Worm (Caenorhabditis elegans) whole organism, mixed stage, embryonic: ENCODE results near the gene scl-8.

Experiments used
- M03D4.4 ChIP-seq: sonication (generic microtip); optimal IDR thresholded peaks from 2 replicates; lab custom pipeline; 2017; ENCODE audit warnings: mild to moderate bottlenecking, missing genetic modification characterization, missing compliant biosample characterization
- bed-3 ChIP-seq: fragments of 200-800 bp; sonication (Bioruptor generic); optimal IDR thresholded peaks from 3 replicates; lab custom pipeline; 2018; ENCODE audit warnings: mild to moderate bottlenecking, missing genetic modification characterization, moderate library complexity, missing compliant biosample characterization
- blmp-1 ChIP-seq: fragments of 150-350 bp; optimal IDR thresholded peaks from 2 replicates; lab custom pipeline; 2014; ENCODE audit warnings: missing biosample characterization, missing genetic modification characterization
- ceh-39 ChIP-seq: fragments of 150-350 bp; optimal IDR thresholded peaks from 2 replicates; lab custom pipeline; 2014; ENCODE audit warnings: missing biosample characterization, missing genetic modification characterization
- ceh-43 ChIP-seq: fragments of 200-800 bp; sonication (Bioruptor generic); optimal IDR thresholded peaks from 2 replicates; lab custom pipeline; 2018; ENCODE audit warnings: mild to moderate bottlenecking, missing genetic modification characterization, moderate library complexity, missing compliant biosample characterization
- ceh-83 ChIP-seq: fragments of 200-800 bp; sonication (Bioruptor generic); optimal IDR thresholded peaks from 2 replicates; lab custom pipeline; 2018; ENCODE audit warnings: mild to moderate bottlenecking, missing genetic modification characterization, missing compliant biosample characterization
- ces-1 ChIP-seq: fragments of 150-350 bp; optimal IDR thresholded peaks from 2 replicates; lab custom pipeline; 2014; ENCODE audit warnings: missing biosample characterization, missing genetic modification reagents, missing genetic modification characterization
- cnd-1 ChIP-seq: fragments of 200-800 bp; sonication (Bioruptor generic); optimal IDR thresholded peaks from 2 replicates; lab custom pipeline; 2018; ENCODE audit warnings: mild to moderate bottlenecking, missing genetic modification characterization, missing compliant biosample characterization
- drap-1 ChIP-seq: fragments of 200-800 bp; sonication (Bioruptor generic); optimal IDR thresholded peaks from 3 replicates; lab custom pipeline; 2018; ENCODE audit warnings: mild to moderate bottlenecking, missing genetic modification characterization, missing compliant biosample characterization
- elt-1 ChIP-seq: sonication (generic microtip); optimal IDR thresholded peaks from 2 replicates; lab custom pipeline; 2017; ENCODE audit warnings: missing genetic modification characterization, mild to moderate bottlenecking, missing compliant biosample characterization, antibody characterized with exemption, moderate library complexity, borderline replicate concordance; ENCODE audit not compliant: insufficient read depth
- elt-3 ChIP-seq: fragments of 150-350 bp; optimal IDR thresholded peaks from 2 replicates; lab custom pipeline; 2014; ENCODE audit warnings: missing biosample characterization, missing genetic modification characterization
- flh-1 ChIP-seq: fragments of 200-800 bp; sonication (Bioruptor generic); optimal IDR thresholded peaks from 2 replicates; lab custom pipeline; 2018; ENCODE audit warnings: mild to moderate bottlenecking, missing genetic modification characterization, moderate library complexity, missing compliant biosample characterization
- ham-2 ChIP-seq: fragments of 200-800 bp; sonication (Bioruptor generic); optimal IDR thresholded peaks from 2 replicates; lab custom pipeline; 2018; ENCODE audit warnings: mild to moderate bottlenecking, missing genetic modification characterization, missing compliant biosample characterization
- hlh-1 ChIP-seq: fragments of 150-350 bp; optimal IDR thresholded peaks from 2 replicates; lab custom pipeline; 2014; ENCODE audit warnings: missing biosample characterization, missing genetic modification reagents, missing genetic modification characterization
- lin-13 ChIP-seq: fragments of 150-350 bp; optimal IDR thresholded peaks from 2 replicates; lab custom pipeline; 2014; ENCODE audit warnings: missing biosample characterization, missing genetic modification characterization
- lin-32 ChIP-seq: fragments of 200-800 bp; sonication (Bioruptor generic); optimal IDR thresholded peaks from 2 replicates; lab custom pipeline; 2018; ENCODE audit warnings: mild to moderate bottlenecking, missing genetic modification characterization, missing compliant biosample characterization
- lsy-2 ChIP-seq: fragments of 150-350 bp; optimal IDR thresholded peaks from 2 replicates; lab custom pipeline; 2014; ENCODE audit warnings: missing biosample characterization, missing genetic modification characterization
- mab-5 ChIP-seq: fragments of 150-350 bp; optimal IDR thresholded peaks from 2 replicates; lab custom pipeline; 2014; ENCODE audit warnings: missing biosample characterization, missing genetic modification characterization
- mep-1 ChIP-seq: fragments of 150-350 bp; optimal IDR thresholded peaks from 2 replicates; lab custom pipeline; 2017; ENCODE audit warnings: missing biosample characterization, missing genetic modification reagents, missing genetic modification characterization, inconsistent platforms
- mls-2 ChIP-seq: sonication (generic microtip); optimal IDR thresholded peaks from 2 replicates; lab custom pipeline; 2016; ENCODE audit warnings: mild to moderate bottlenecking, missing genetic modification characterization, moderate library complexity, missing compliant biosample characterization
- nhr-12 ChIP-seq: fragments of 150-350 bp; optimal IDR thresholded peaks from 2 replicates; lab custom pipeline; 2014; ENCODE audit warnings: missing biosample characterization, missing genetic modification characterization
- nhr-2 ChIP-seq: fragments of 150-350 bp; optimal IDR thresholded peaks from 2 replicates; lab custom pipeline; 2014; ENCODE audit warnings: missing biosample characterization, missing genetic modification characterization
- nhr-237 ChIP-seq: fragments of 150-350 bp; optimal IDR thresholded peaks from 2 replicates; lab custom pipeline; 2014; ENCODE audit warnings: missing biosample characterization, missing genetic modification characterization
- nhr-28 ChIP-seq: fragments of 150-350 bp; optimal IDR thresholded peaks from 2 replicates; lab custom pipeline; 2014; ENCODE audit warnings: missing biosample characterization, missing genetic modification characterization
- nhr-76 ChIP-seq: sonication (generic microtip); optimal IDR thresholded peaks from 2 replicates; lab custom pipeline; 2017; ENCODE audit warnings: missing biosample characterization, missing genetic modification characterization
- pha-4 ChIP-seq: fragments of 150-350 bp; optimal IDR thresholded peaks from 2 replicates; lab custom pipeline; 2018; ENCODE audit warnings: missing biosample characterization, missing genetic modification reagents, missing genetic modification characterization
- sem-2 ChIP-seq: fragments of 200-800 bp; sonication (Bioruptor generic); optimal IDR thresholded peaks from 2 replicates; lab custom pipeline; 2018; ENCODE audit warnings: mild to moderate bottlenecking, missing genetic modification characterization, missing compliant biosample characterization
- snpc-4 ChIP-seq: fragments of 150-350 bp; optimal IDR thresholded peaks from 2 replicates; lab custom pipeline; 2014; ENCODE audit warnings: missing biosample characterization, missing genetic modification characterization
- sptf-1 ChIP-seq: sonication (generic microtip); optimal IDR thresholded peaks from 2 replicates; lab custom pipeline; 2017; ENCODE audit warnings: mild to moderate bottlenecking, missing genetic modification characterization, moderate library complexity, missing compliant biosample characterization
- unc-120 ChIP-seq: sonication (generic microtip); optimal IDR thresholded peaks from 2 replicates; lab custom pipeline; 2017; ENCODE audit warnings: missing genetic modification characterization, missing compliant biosample characterization; ENCODE audit not compliant: poor library complexity, severe bottlenecking
- unc-62 ChIP-seq: fragments of 150-350 bp; optimal IDR thresholded peaks from 2 replicates; lab custom pipeline; 2014; ENCODE audit warnings: missing biosample characterization, missing genetic modification reagents, missing genetic modification characterization
- zip-8 ChIP-seq: fragments of 150-350 bp; optimal IDR thresholded peaks from 2 replicates; lab custom pipeline; 2014; ENCODE audit warnings: missing biosample characterization, missing genetic modification characterization
- ztf-11 ChIP-seq: fragments of 150-350 bp; optimal IDR thresholded peaks from 2 replicates; lab custom pipeline; 2014; ENCODE audit warnings: missing biosample characterization, missing genetic modification characterization

Gene scl-8

DNA sequence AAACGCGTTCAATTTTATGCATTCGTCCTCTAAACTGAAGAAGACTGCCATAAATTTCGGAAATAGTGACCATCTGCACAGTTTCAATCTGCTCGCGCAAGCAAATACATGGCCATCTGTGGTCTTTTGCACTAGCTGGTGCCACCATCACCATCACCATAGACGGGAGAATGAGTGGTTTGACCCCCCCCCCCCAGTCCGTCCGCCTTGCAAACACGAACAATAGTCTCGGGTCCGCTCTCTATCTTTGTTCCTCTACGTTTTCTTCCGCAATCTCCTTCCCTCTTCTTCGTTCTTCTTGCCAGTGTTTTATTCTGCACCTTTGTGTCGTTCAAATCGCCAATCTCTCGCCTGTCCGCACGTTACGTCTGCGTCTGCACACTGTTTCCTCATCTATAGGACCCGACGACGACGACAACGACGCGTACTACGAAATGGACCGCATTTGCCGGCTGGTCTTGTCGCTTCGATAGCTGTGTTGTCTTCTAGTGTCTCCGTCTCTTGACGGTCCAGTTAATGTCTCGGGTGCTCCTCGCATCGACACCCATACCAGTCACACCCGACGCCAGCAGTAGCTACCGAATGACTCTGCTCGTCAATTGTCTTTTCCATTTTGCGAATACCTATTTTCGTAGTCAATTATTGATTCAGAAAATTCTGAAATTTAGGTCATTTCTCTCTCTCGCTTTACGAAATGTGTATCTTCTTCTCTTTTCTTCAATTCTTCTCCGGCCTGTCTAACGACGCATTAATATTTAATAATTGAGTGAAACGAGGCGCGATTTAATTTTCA lies 41.7 kb upstream of the scl-8 start:
- TF ChIP-seq lin-13, result peak; percentile 22
- TF ChIP-seq unc-62 (GFP tag; lab: Kevin White, UChicago), result peak; percentile 50
- TF ChIP-seq ces-1 (GFP tag; lab: Kevin White, UChicago), result peak; percentile 46
- TF ChIP-seq nhr-76 (tag; lab: Kevin White, UChicago), result no peak
- peak; percentile 43 for TF ChIP-seq nhr-12 (tag; lab: Kevin White, UChicago)
- TF ChIP-seq snpc-4 (tag; lab: Kevin White, UChicago), result no peak
- TF ChIP-seq ceh-39 (tag; lab: Kevin White, UChicago), result peak; percentile 1
- TF ChIP-seq elt-3, result no peak
- TF ChIP-seq nhr-237 (tag; lab: Kevin White, UChicago), result no peak
- TF ChIP-seq cnd-1, result peak; percentile 93
- peak; percentile 9 for TF ChIP-seq M03D4.4 (tag; lab: Kevin White, UChicago)
- peak; percentile 45 for TF ChIP-seq sptf-1 (tag; lab: Kevin White, UChicago)
- TF ChIP-seq drap-1, result peak; percentile 40
- TF ChIP-seq lin-32 (GFP tag; lab: Kevin White, UChicago), result peak; percentile 73
- peak; percentile 18 for TF ChIP-seq hlh-1 (tag; lab: Kevin White, UChicago)
- TF ChIP-seq lsy-2 (tag; lab: Kevin White, UChicago), result no peak
- peak; percentile 48 for TF ChIP-seq unc-120 (tag; lab: Kevin White, UChicago)
- no peak for TF ChIP-seq pha-4 (tag; lab: Kevin White, UChicago)
- peak; percentile 46 for TF ChIP-seq mls-2 (tag; lab: Kevin White, UChicago)
- peak; percentile 60 for TF ChIP-seq ham-2
- TF ChIP-seq ceh-83 (GFP tag; lab: Kevin White, UChicago), result peak; percentile 60
- no peak for TF ChIP-seq ceh-43 (GFP tag; lab: Kevin White, UChicago)
- TF ChIP-seq blmp-1, result no peak
- TF ChIP-seq mep-1 (tag; lab: Kevin White, UChicago), result no peak
- TF ChIP-seq nhr-2 (tag; lab: Kevin White, UChicago), result peak; percentile 20
- TF ChIP-seq flh-1 (GFP tag; lab: Kevin White, UChicago), result no peak

- TF ChIP-seq hlh-1 (tag; lab: Kevin White, UChicago) (peak; percentile 64), cnd-1 (peak; percentile 56), nhr-237 (tag; lab: Kevin White, UChicago) (no peak), lsy-2 (tag; lab: Kevin White, UChicago) (no peak), sem-2 (GFP tag; lab: Kevin White, UChicago) (peak; percentile 4), ceh-43 (GFP tag; lab: Kevin White, UChicago) (no peak), bed-3 (GFP tag; lab: Kevin White, UChicago) (no peak), elt-3 (no peak)
Measured at ce11 chrIV:13030467-13031299, 40.9 kb upstream of the scl-8 start.

- TF ChIP-seq drap-1 (no peak), unc-62 (GFP tag; lab: Kevin White, UChicago) (no peak), lin-32 (GFP tag; lab: Kevin White, UChicago) (no peak), mab-5 (no peak), M03D4.4 (tag; lab: Kevin White, UChicago) (no peak), zip-8 (tag; lab: Kevin White, UChicago) (no peak), elt-1 (no peak), ztf-11 (tag; lab: Kevin White, UChicago) (no peak), ceh-39 (tag; lab: Kevin White, UChicago) (no peak), nhr-28 (tag; lab: Kevin White, UChicago) (no peak), ces-1 (GFP tag; lab: Kevin White, UChicago) (no peak), elt-3 (no peak), ham-2 (no peak), nhr-76 (tag; lab: Kevin White, UChicago) (no peak), lsy-2 (tag; lab: Kevin White, UChicago) (no peak), sem-2 (GFP tag; lab: Kevin White, UChicago) (no peak), nhr-237 (tag; lab: Kevin White, UChicago) (no peak), unc-120 (tag; lab: Kevin White, UChicago) (no peak), lin-13 (no peak)
- TF ChIP-seq, all 35 proteins: peak for 0
Measured at ce11 chrIV:13032153-13032552, 39.4 kb upstream of the scl-8 start.
